Fruit fly (Drosophila melanogaster): ENCODE data around the gene CG6051.

Gene CG6051

DNA sequence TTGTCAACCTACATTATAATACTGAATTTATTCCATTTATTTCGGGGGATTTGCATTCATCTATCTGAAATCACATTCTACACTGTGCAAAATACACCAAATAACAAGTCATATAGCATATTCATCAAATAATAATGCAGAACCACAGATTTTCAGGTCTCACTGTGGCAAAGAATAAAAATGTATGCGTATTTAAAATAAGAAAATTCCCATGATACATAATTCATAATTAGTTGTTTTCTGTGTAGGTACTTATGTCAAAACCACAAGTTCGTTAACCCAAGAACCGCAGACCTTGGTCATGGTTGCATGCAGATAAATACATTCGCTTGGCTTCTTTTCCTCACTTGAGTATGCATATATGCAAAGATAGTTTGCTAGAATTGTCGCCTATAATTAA lies 58.6 kb downstream of the CG6051 start:
- TF ChIP-seq Myc (optimal IDR thresholded peaks at IDR 0.05) (no peak), rgr (GFP tag; optimal IDR thresholded peaks at IDR 0.05) (peak; percentile 71), Abd-B (GFP tag; optimal IDR thresholded peaks at IDR 0.05) (no peak), ey (GFP tag; optimal IDR thresholded peaks at IDR 0.05) (peak; percentile 75), dsf (GFP tag; optimal IDR thresholded peaks at IDR 0.05; ENCODE audit: borderline replicate concordance) (no peak), HLH106 (tag; optimal IDR thresholded peaks at IDR 0.05) (peak; percentile 65), Hnf4 (GFP tag; optimal IDR thresholded peaks at IDR 0.05) (peak; percentile 78), Dif (GFP tag; optimal IDR thresholded peaks at IDR 0.05; ENCODE audit: partially characterized antibody) (no peak), Mio (GFP tag; optimal IDR thresholded peaks at IDR 0.05) (no peak), brk (GFP tag; optimal IDR thresholded peaks at IDR 0.05) (no peak), woc (GFP tag; optimal IDR thresholded peaks at IDR 0.05) (peak; percentile 16), foxo (GFP tag; optimal IDR thresholded peaks at IDR 0.05) (peak in 1 of 2 experiments; percentile 68), fru (GFP tag; optimal IDR thresholded peaks at IDR 0.05) (peak; percentile 57), tai (GFP tag; optimal IDR thresholded peaks at IDR 0.05) (peak; percentile 69), GATAd (GFP tag; optimal IDR thresholded peaks at IDR 0.05) (peak; percentile 17), pan (optimal IDR thresholded peaks at IDR 0.05) (no peak), CG9705 (GFP tag; optimal IDR thresholded peaks at IDR 0.05) (no peak), sv (GFP tag; optimal IDR thresholded peaks at IDR 0.05) (no peak), Sp1 (GFP tag; optimal IDR thresholded peaks at IDR 0.05) (peak; percentile 48), dmrt93B (GFP tag; optimal IDR thresholded peaks at IDR 0.05) (peak; percentile 11), OdsH (GFP tag; optimal IDR thresholded peaks at IDR 0.05) (peak; percentile 57), CG32264 (GFP tag; optimal IDR thresholded peaks at IDR 0.05) (no peak), usp (GFP tag; optimal IDR thresholded peaks at IDR 0.05) (no peak), lola (GFP tag; optimal IDR thresholded peaks at IDR 0.05) (no peak), N (GFP tag; optimal IDR thresholded peaks at IDR 0.05) (no peak), Dfd (GFP tag; optimal IDR thresholded peaks at IDR 0.05) (no peak), Jra (GFP tag; optimal IDR thresholded peaks at IDR 0.05) (no peak), sage (GFP tag; optimal IDR thresholded peaks at IDR 0.05) (no peak), Hr83 (GFP tag; optimal IDR thresholded peaks at IDR 0.05; ENCODE audit: poor library complexity, severe bottlenecking) (no peak), jim (GFP tag; optimal IDR thresholded peaks at IDR 0.05) (no peak), Hr78 (GFP tag; optimal IDR thresholded peaks at IDR 0.05) (no peak), Vsx2 (GFP tag; optimal IDR thresholded peaks at IDR 0.05; ENCODE audit: partially characterized antibody) (no peak), Rel (GFP tag; optimal IDR thresholded peaks at IDR 0.05) (no peak), Rel (tag; optimal IDR thresholded peaks at IDR 0.05) (peak; percentile 85), h (GFP tag; optimal IDR thresholded peaks at IDR 0.05) (peak; percentile 74), dl (GFP tag; optimal IDR thresholded peaks at IDR 0.05; ENCODE audit: insufficient read depth in 1 of 2, partially characterized antibody in 2 of 2) (no peak), br (GFP tag; optimal IDR thresholded peaks at IDR 0.05) (peak; percentile 68), psq (GFP tag; optimal IDR thresholded peaks at IDR 0.05) (peak; percentile 51), CrebA (GFP tag; optimal IDR thresholded peaks at IDR 0.05; ENCODE audit: borderline replicate concordance) (no peak)

DNA sequence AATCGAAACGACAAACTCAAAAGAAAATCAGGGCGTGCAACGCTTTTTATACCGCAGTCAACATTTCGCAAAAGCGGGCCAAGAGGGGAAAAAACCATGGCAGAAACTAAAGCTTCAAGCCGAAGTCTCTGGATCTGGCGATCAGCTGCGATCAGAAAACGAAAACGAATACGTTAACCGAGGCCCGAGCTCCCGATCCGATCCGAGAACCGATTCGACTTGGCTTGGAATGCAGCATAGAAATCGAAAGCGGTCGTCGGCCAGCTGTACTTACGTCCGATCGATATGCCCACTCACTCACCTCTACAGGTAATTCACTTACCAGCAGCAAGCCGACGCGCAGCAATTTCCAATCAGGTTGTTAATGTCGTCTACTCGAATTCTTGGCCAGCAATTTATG lies 59.8 kb downstream of the CG6051 start, which contains the start of gene Cpr97Eb:
Gene Cpr97Eb, minus strand, starts transcription at position 25 of the 400 bp plus-strand sequence.
- TF ChIP-seq sv (GFP tag; optimal IDR thresholded peaks at IDR 0.05) (no peak), GATAd (GFP tag; optimal IDR thresholded peaks at IDR 0.05) (no peak), dsf (GFP tag; optimal IDR thresholded peaks at IDR 0.05; ENCODE audit: borderline replicate concordance) (no peak), rgr (GFP tag; optimal IDR thresholded peaks at IDR 0.05) (no peak), Jra (GFP tag; optimal IDR thresholded peaks at IDR 0.05) (no peak), woc (GFP tag; optimal IDR thresholded peaks at IDR 0.05) (no peak), pan (optimal IDR thresholded peaks at IDR 0.05) (no peak), Hnf4 (GFP tag; optimal IDR thresholded peaks at IDR 0.05) (no peak), CrebA (GFP tag; optimal IDR thresholded peaks at IDR 0.05; ENCODE audit: borderline replicate concordance) (no peak), CG32264 (GFP tag; optimal IDR thresholded peaks at IDR 0.05) (no peak)

DNA sequence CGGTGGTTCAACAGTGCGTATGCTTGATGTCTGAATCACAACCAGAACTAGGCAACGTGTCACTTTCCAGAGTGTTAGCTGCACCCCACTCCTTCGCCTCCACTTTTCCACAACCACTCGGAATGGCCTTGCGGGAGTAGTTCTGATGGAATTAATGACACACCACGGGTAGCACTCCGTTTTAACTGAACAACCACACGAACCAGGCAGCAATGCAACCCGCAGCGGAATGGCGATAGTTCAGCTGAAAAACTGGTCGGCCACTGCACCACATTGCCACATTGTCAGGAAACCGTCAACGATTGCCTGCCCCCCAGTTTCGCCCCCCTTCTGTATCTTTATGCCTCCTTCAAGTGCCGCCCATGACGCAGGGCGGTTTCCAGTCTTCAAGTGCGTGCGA lies 63.3 kb downstream of the CG6051 start, which contains the start of gene Cpr97Ea:
Gene Cpr97Ea, minus strand, starts transcription at position 230 of the 400 bp plus-strand sequence.
- TF ChIP-seq Abd-B (GFP tag; optimal IDR thresholded peaks at IDR 0.05) = no peak
- no peak for TF ChIP-seq sage (GFP tag; optimal IDR thresholded peaks at IDR 0.05)
- no peak for TF ChIP-seq Dfd (GFP tag; optimal IDR thresholded peaks at IDR 0.05)

Data from whole organism, wandering third instar larva.